Worm (Caenorhabditis elegans): Measurements from ENCODE around the gene F42A10.5.

F42A10.5 gene

DNA sequence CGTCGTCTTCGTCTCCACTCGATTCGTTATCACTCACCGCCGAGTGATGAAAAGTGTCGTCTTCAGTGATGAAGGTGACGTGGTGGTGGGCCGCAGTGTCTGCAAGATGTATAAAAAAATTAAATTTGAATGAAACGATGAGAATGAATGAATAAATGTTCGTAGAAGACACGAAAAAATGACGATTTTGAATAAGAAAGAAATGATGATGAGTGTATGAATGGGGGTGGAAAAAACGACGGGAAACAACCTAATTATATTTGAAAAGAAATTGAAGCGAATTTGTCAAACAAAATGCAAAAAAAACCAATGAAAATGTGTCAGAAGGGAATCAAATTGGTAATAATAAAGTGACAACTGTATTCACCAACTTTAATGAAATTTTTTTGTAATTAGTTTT is 37.1 kb downstream of the F42A10.5 start, which contains the start of gene mvk-1:
Gene mvk-1, minus strand, starts transcription at position 101 of the 400 bp plus-strand sequence.
- no peak for TF ChIP-seq unc-62 (GFP tag; optimal IDR thresholded peaks at IDR 0.05)

DNA sequence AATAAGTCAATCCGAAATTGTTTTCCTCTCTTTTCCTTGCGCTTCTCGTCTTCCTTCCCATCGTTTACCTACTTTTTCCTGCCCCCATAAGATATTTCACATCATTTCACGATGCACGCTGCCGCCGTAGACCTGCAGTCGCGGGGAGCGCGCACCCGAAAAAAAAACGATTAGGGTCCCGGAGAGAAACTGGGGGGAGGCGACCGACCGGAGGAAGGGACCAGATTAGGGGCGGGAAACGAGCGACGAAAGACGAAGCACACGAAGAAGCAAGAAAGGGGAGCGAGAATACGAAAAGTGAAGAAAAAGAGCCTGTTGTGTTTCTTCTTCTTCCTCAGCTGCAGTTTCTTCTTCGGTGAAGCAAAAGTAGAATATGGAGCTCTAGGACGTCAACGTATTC is 38.1 kb downstream of the F42A10.5 start:
- no peak for TF ChIP-seq unc-62 (GFP tag; optimal IDR thresholded peaks at IDR 0.05)

DNA sequence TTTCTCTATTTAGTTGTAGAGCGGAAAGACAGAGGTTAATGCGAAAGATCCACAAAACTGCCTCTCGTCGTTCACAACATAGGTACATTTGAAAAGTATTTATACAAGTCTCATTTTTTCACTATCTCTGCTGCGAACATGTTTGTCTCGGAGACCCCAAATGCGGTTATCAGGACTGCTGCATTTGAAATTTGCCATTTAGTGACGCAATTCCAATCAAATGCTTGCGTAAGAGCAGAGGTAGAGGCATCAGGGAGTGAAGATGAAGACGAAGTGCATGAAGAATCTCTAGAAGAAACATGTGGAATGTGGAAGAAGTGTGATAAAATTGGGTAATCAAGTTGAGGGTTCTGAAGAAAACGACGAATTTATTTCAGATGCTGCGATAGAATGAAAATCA is 39.2 kb downstream of the F42A10.5 start:
- no peak for TF ChIP-seq unc-62 (GFP tag; optimal IDR thresholded peaks at IDR 0.05)

DNA sequence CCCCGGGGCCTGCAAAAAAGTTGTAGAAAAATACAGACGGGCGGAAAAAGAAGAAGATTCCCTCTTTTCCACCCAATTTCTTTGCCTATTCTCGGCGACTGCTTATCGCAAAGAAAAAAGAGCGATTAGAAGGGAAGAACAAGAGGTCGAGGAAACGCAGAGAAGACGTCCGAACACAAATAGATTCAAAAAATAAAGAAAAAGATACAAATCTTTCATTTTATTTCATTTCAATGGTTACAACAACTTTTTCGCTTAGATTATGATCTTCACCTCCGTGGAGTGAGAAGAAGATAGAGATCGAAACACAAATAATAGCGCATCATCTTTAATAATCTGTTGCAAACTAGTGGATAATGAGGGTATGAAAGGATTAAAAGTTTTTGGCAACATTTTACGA is 41.2 kb downstream of the F42A10.5 start:
- TF ChIP-seq unc-62 (GFP tag; optimal IDR thresholded peaks at IDR 0.05), result no peak

DNA sequence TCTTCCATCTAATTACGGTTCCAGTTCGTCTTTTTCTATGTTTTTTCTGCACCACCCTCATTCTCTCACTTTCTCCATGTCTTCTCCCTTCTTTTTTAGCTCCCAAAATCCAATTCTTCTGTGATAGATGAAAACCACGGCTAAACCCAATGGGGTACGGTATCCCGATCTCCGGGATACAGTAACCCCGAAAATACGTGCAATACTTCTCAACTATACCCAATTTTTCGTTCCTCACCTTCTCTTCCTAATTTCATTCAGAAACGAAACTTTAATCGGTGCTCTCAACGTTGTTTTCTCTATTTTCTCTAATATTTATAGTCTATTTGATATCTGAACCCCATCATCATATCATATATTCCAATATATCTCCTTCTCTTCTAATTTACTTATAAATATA is 49.6 kb downstream of the F42A10.5 start:
- no peak for TF ChIP-seq unc-62 (GFP tag; optimal IDR thresholded peaks at IDR 0.05)
